Worm (Caenorhabditis elegans) whole organism, L3 larva: ENCODE measurements around the gene ZK287.7.
A peak's percentile ranks its signal among the peaks of the same experiment; 100 is the strongest.

Experiments used
- R02D3.7 ChIP-seq: fragments of 150-350 bp; optimal IDR thresholded peaks from 2 replicates; lab custom pipeline; 2014; ENCODE audit warnings: missing biosample characterization, missing genetic modification characterization
- ceh-16 ChIP-seq: sonication (generic microtip); optimal IDR thresholded peaks from 2 replicates; lab custom pipeline; 2017; ENCODE audit warnings: missing biosample characterization, missing genetic modification characterization
- ceh-28 ChIP-seq: fragments of 150-350 bp; optimal IDR thresholded peaks from 2 replicates; lab custom pipeline; 2014; ENCODE audit warnings: missing biosample characterization, missing genetic modification reagents, missing genetic modification characterization
- egl-27 ChIP-seq: sonication (generic microtip); optimal IDR thresholded peaks from 4 replicates; lab custom pipeline; 2017; ENCODE audit warnings: missing biosample characterization, missing genetic modification reagents, missing genetic modification characterization
- elt-1 ChIP-seq: fragments of 150-350 bp; optimal IDR thresholded peaks from 2 replicates; lab custom pipeline; 2014; ENCODE audit warnings: missing biosample characterization, missing genetic modification characterization
- elt-2 ChIP-seq: sonication (generic microtip); optimal IDR thresholded peaks from 2 replicates; lab custom pipeline; 2016; ENCODE audit warnings: missing genetic modification reagents, mild to moderate bottlenecking, missing genetic modification characterization, missing compliant biosample characterization
- eor-1 ChIP-seq, 2 experiments: fragments of 150-350 bp; optimal IDR thresholded peaks; 2 replicates each; lab custom pipeline; 2014 to 2018; ENCODE audit warnings: missing biosample characterization in 2 of 2, missing genetic modification characterization in 2 of 2
- fkh-10 ChIP-seq: sonication (generic microtip); optimal IDR thresholded peaks from 2 replicates; lab custom pipeline; 2017; ENCODE audit warnings: missing biosample characterization, missing genetic modification reagents, missing genetic modification characterization
- fos-1 ChIP-seq: fragments of 150-350 bp; optimal IDR thresholded peaks from 2 replicates; lab custom pipeline; 2014; ENCODE audit warnings: missing biosample characterization, missing genetic modification characterization
- hmg-11 ChIP-seq: sonication (generic microtip); optimal IDR thresholded peaks from 2 replicates; lab custom pipeline; 2016; ENCODE audit warnings: missing genetic modification characterization, missing compliant biosample characterization
- lin-15B ChIP-seq: fragments of 150-350 bp; optimal IDR thresholded peaks from 2 replicates; lab custom pipeline; 2014; ENCODE audit warnings: missing biosample characterization, missing genetic modification characterization
- mml-1 ChIP-seq: fragments of 150-350 bp; sonication (generic microtip); optimal IDR thresholded peaks from 3 replicates; lab custom pipeline; 2014; ENCODE audit warnings: missing biosample characterization, missing genetic modification characterization
- nhr-12 ChIP-seq: fragments of 150-350 bp; optimal IDR thresholded peaks from 2 replicates; lab custom pipeline; 2014; ENCODE audit warnings: missing biosample characterization, missing genetic modification characterization
- nhr-23 ChIP-seq: fragments of 150-350 bp; optimal IDR thresholded peaks from 2 replicates; lab custom pipeline; 2014; ENCODE audit warnings: missing biosample characterization, missing genetic modification reagents, missing genetic modification characterization
- nhr-25 ChIP-seq: sonication (generic microtip); optimal IDR thresholded peaks from 2 replicates; lab custom pipeline; 2017; ENCODE audit warnings: missing biosample characterization, missing genetic modification characterization
- nhr-67 ChIP-seq: fragments of 150-350 bp; optimal IDR thresholded peaks from 2 replicates; lab custom pipeline; 2014; ENCODE audit warnings: missing biosample characterization, missing genetic modification characterization
- nhr-76 ChIP-seq: fragments of 150-350 bp; sonication (generic microtip); optimal IDR thresholded peaks from 5 replicates; lab custom pipeline; 2014; ENCODE audit warnings: missing biosample characterization, missing genetic modification characterization
- nhr-77 ChIP-seq: fragments of 150-350 bp; optimal IDR thresholded peaks from 2 replicates; lab custom pipeline; 2014; ENCODE audit warnings: missing biosample characterization, missing genetic modification characterization
- pqm-1 ChIP-seq: fragments of 150-350 bp; optimal IDR thresholded peaks from 2 replicates; lab custom pipeline; 2017; ENCODE audit warnings: missing biosample characterization, missing genetic modification characterization, inconsistent platforms
- sea-2 ChIP-seq: fragments of 150-350 bp; sonication (generic microtip); optimal IDR thresholded peaks from 4 replicates; lab custom pipeline; 2014; ENCODE audit warnings: missing biosample characterization, missing genetic modification reagents, missing genetic modification characterization
- skn-1 ChIP-seq: fragments of 150-350 bp; optimal IDR thresholded peaks from 2 replicates; lab custom pipeline; 2014; ENCODE audit warnings: missing biosample characterization, missing genetic modification characterization
- ztf-11 ChIP-seq: fragments of 150-350 bp; optimal IDR thresholded peaks from 2 replicates; lab custom pipeline; 2014; ENCODE audit warnings: missing biosample characterization, missing genetic modification characterization
- ztf-4 ChIP-seq: fragments of 150-350 bp; optimal IDR thresholded peaks from 2 replicates; lab custom pipeline; 2014; ENCODE audit warnings: missing biosample characterization, missing genetic modification characterization

Gene ZK287.7

ce11 chrV:9733920-9734454, 41.1 kb downstream of the ZK287.7 start, which contains the start of gene cal-7 (continued):
- no peak for TF ChIP-seq ceh-16

- no peak for TF ChIP-seq mml-1 (tag; lab: Kevin White, UChicago)
- peak; percentile 66 for TF ChIP-seq elt-2
- TF ChIP-seq, all 47 proteins: peak for 1
Measured at ce11 chrV:9737287-9737686, 44.4 kb downstream of the ZK287.7 start, which contains the start of gene aqp-4. Gene aqp-4 (plus strand): TSS chrV:9737556.

- no peak for TF ChIP-seq nhr-76 (tag; lab: Kevin White, UChicago)
- no peak for TF ChIP-seq fos-1 (tag; lab: Kevin White, UChicago)
- peak; percentile 70 for TF ChIP-seq elt-2
- peak; percentile 47 for TF ChIP-seq pqm-1 (tag; lab: Kevin White, UChicago)
- no peak for TF ChIP-seq nhr-67 (tag; lab: Kevin White, UChicago)
- no peak for TF ChIP-seq hmg-11 (tag; lab: Kevin White, UChicago)
- TF ChIP-seq egl-27 (tag; lab: Kevin White, UChicago) = no peak
- TF ChIP-seq sea-2 = no peak
- TF ChIP-seq eor-1 (tag; optimal IDR thresholded peaks at IDR 0.05; lab: Kevin White, UChicago) = no peak
- no peak for TF ChIP-seq ztf-4 (tag; lab: Kevin White, UChicago)
- TF ChIP-seq nhr-12 (tag; lab: Kevin White, UChicago) = no peak
- no peak for TF ChIP-seq nhr-25
- no peak for TF ChIP-seq nhr-23 (tag; lab: Kevin White, UChicago)
- no peak for TF ChIP-seq fkh-10 (GFP tag; lab: Kevin White, UChicago)
- TF ChIP-seq nhr-77 (tag; lab: Kevin White, UChicago) = no peak
Measured at ce11 chrV:9738077-9738705, 45.3 kb downstream of the ZK287.7 start.

ce11 chrV:9739402-9739801, 46.5 kb downstream of the ZK287.7 start, which contains the start of gene marc-1:
Gene marc-1 (plus strand): TSS chrV:9739702.
- TF ChIP-seq ztf-11 (tag; lab: Kevin White, UChicago) = no peak
- no peak for TF ChIP-seq nhr-25
- no peak for TF ChIP-seq fos-1 (tag; lab: Kevin White, UChicago)

ce11 chrV:9740858-9741257, 48.0 kb downstream of the ZK287.7 start, which contains the start of gene sta-2:
Gene sta-2 (plus strand): TSS chrV:9741206.
- TF ChIP-seq ceh-28 (tag; lab: Kevin White, UChicago) (peak; percentile 57), nhr-76 (tag; lab: Kevin White, UChicago) (no peak), skn-1 (tag; lab: Kevin White, UChicago) (no peak), nhr-23 (tag; lab: Kevin White, UChicago) (peak; percentile 65), nhr-67 (tag; lab: Kevin White, UChicago) (no peak), nhr-77 (tag; lab: Kevin White, UChicago) (no peak), nhr-25 (peak; percentile 85), ztf-4 (tag; lab: Kevin White, UChicago) (no peak), elt-1 (tag; lab: Kevin White, UChicago) (no peak), nhr-12 (tag; lab: Kevin White, UChicago) (no peak), egl-27 (tag; lab: Kevin White, UChicago) (peak; percentile 8), lin-15B (tag; lab: Kevin White, UChicago) (no peak), R02D3.7 (tag; lab: Kevin White, UChicago) (no peak), pqm-1 (tag; lab: Kevin White, UChicago) (no peak)
